Worm (Caenorhabditis elegans) whole organism, midembryonic: ENCODE measurements around the gene srx-12.

Experiments used
- T22C8.4 ChIP-seq: fragments of 200-800 bp; sonication (Bioruptor generic); IDR thresholded peaks from 2 replicates; pipeline ENCODE4 v1.3.6; 2022; ENCODE audit warnings: missing genetic modification characterization, missing compliant biosample characterization
- flt-1 ChIP-seq: fragments of 200-800 bp; sonication (Bioruptor generic); IDR thresholded peaks from 2 replicates; pipeline ENCODE4 v1.3.6; 2022; ENCODE audit warnings: missing genetic modification characterization, missing compliant biosample characterization
- klf-2 ChIP-seq: fragments of 200-800 bp; sonication (Bioruptor generic); conservative IDR thresholded peaks from 2 replicates; pipeline ENCODE4 v1.3.6; 2022; ENCODE audit warnings: missing genetic modification reagents, missing genetic modification characterization, missing compliant biosample characterization
- med-1 ChIP-seq: sonication (generic microtip); optimal IDR thresholded peaks from 2 replicates; lab custom pipeline; 2017; ENCODE audit warnings: missing genetic modification characterization, mild to moderate bottlenecking, missing compliant biosample characterization, antibody characterized with exemption, missing genetic modification reagents; ENCODE audit not compliant: insufficient read depth
- tab-1 ChIP-seq: fragments of 200-800 bp; sonication (Bioruptor generic); IDR thresholded peaks from 2 replicates; pipeline ENCODE4 v1.3.6; 2022; ENCODE audit warnings: missing genetic modification characterization, missing compliant biosample characterization
- ztf-23 ChIP-seq: fragments of 200-800 bp; sonication (Bioruptor generic); IDR thresholded peaks from 2 replicates; pipeline ENCODE4 v1.3.6; 2022; ENCODE audit warnings: missing genetic modification reagents, missing genetic modification characterization, missing compliant biosample characterization
- ztf-29 ChIP-seq: fragments of 200-800 bp; sonication (Bioruptor generic); IDR thresholded peaks from 2 replicates; pipeline ENCODE4 v1.3.6; 2022; ENCODE audit warnings: missing genetic modification reagents, missing genetic modification characterization, missing compliant biosample characterization

- TF ChIP-seq ztf-23 (GFP tag; lab: Robert Waterston, UW) (no peak), tab-1 (GFP tag; lab: Robert Waterston, UW) (no peak), T22C8.4 (GFP tag; lab: Robert Waterston, UW) (no peak), klf-2 (no peak), ztf-29 (GFP tag; lab: Robert Waterston, UW) (no peak), flt-1 (no peak), med-1 (GFP tag; lab: Kevin White, UChicago) (no peak)
Measured at ce11 chrIV:1053989-1054388, 8.2 kb downstream of the srx-12 start.
